Worm (Caenorhabditis elegans): ENCODE results near the gene F40A3.2.

F40A3.2 gene

DNA sequence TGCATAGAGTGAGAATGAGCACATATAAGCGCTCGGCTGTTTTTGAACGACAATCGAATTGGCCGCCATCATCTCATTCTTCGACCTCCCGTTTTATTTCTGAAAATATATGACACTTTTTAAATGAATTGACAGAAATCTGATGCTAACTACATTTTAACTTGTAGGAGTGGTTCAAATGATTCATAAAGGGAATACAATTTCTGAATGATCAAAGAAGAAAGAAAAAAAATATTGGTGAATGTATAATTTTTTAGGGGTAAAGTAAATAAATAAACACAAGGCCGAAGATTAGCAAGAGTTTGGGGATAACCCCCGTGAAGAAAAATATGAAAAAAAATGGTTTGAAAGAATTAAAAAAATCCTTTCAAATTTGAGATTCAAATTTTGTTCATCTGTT, 14.1 kb upstream of the F40A3.2 start, which contains the start of gene C37C3.11:
C37C3.11 (minus strand) TSS at position 101 of the 400 bp plus-strand sequence.
- no peak for TF ChIP-seq ztf-25 (GFP tag; IDR thresholded peaks at IDR 0.05)
- TF ChIP-seq madf-10 (tag; optimal IDR thresholded peaks at IDR 0.05): no peak
- TF ChIP-seq F57A8.1 (GFP tag; optimal IDR thresholded peaks at IDR 0.05): no peak
- no peak for TF ChIP-seq F33H1.4 (GFP tag; IDR thresholded peaks at IDR 0.05)
- no peak for TF ChIP-seq unc-62 (GFP tag; optimal IDR thresholded peaks at IDR 0.05)
- no peak for TF ChIP-seq C17E4.6 (GFP tag; IDR thresholded peaks at IDR 0.05)
- TF ChIP-seq ztf-22 (GFP tag; optimal IDR thresholded peaks at IDR 0.05): no peak
- no peak for TF ChIP-seq F10E7.11 (tag; optimal IDR thresholded peaks at IDR 0.05)
- TF ChIP-seq hrde-1 (tag; optimal IDR thresholded peaks at IDR 0.05; ENCODE audit: borderline replicate concordance): no peak
- TF ChIP-seq dpl-1 (GFP tag; optimal IDR thresholded peaks at IDR 0.05): no peak
- TF ChIP-seq F37B4.10 (GFP tag; IDR thresholded peaks at IDR 0.05): no peak
- no peak for TF ChIP-seq hmg-1.2 (GFP tag; IDR thresholded peaks at IDR 0.05)
- TF ChIP-seq aptf-2 (GFP tag; conservative IDR thresholded peaks at IDR 0.05): no peak
- TF ChIP-seq repo-1 (tag; optimal IDR thresholded peaks at IDR 0.05): no peak
- no peak for TF ChIP-seq gei-17 (GFP tag; optimal IDR thresholded peaks at IDR 0.05)
- no peak for TF ChIP-seq lin-40 (tag; optimal IDR thresholded peaks at IDR 0.05)
- TF ChIP-seq F49E8.2 (tag; optimal IDR thresholded peaks at IDR 0.05; ENCODE audit: insufficient read depth): no peak
- TF ChIP-seq ama-1 (optimal IDR thresholded peaks at IDR 0.05): no peak
- no peak for TF ChIP-seq ama-1 (GFP tag; optimal IDR thresholded peaks at IDR 0.05)

DNA sequence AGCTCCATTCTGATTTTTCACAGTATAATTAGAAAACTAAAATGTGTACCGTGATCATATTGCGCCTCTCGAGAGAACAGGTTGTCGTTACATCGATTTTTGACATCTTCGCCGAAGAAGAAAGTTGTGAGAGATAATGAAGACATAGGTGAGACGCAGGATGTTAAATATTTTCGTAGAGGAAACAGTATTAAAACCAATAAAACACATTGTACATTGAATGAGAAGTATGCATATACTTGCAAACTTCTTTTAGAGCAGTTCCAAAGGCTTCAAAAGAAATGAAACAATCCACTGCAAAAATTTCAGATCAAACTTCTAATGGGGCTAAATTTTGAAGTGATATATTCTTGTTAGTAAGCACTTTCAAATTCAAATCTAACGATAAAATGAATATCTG, 8.0 kb upstream of the F40A3.2 start, which contains the start of gene nipi-4:
nipi-4 (minus strand) TSS at position 101 of the 400 bp plus-strand sequence.
- TF ChIP-seq madf-10 (tag; optimal IDR thresholded peaks at IDR 0.05) (no peak), Y79H2A.3 (GFP tag; conservative IDR thresholded peaks at IDR 0.05) (no peak)

- TF ChIP-seq efl-1 (GFP tag; optimal IDR thresholded peaks at IDR 0.05) (no peak), madf-3 (GFP tag; IDR thresholded peaks at IDR 0.05) (no peak), nfyb-1 (GFP tag; IDR thresholded peaks at IDR 0.05) (no peak), chd-7 (tag; optimal IDR thresholded peaks at IDR 0.05) (no peak), nfya-1 (tag; optimal IDR thresholded peaks at IDR 0.05; ENCODE audit: borderline replicate concordance, insufficient read depth) (no peak), hsf-1 (GFP tag; IDR thresholded peaks at IDR 0.05) (no peak), F57C9.4 (tag; optimal IDR thresholded peaks at IDR 0.05) (no peak), him-1 (tag; optimal IDR thresholded peaks at IDR 0.05) (no peak), lin-40 (tag; optimal IDR thresholded peaks at IDR 0.05) (no peak), hlh-12 (tag; optimal IDR thresholded peaks at IDR 0.05) (no peak)
Observed at ce11 chrV:7872945-7873344, 5.8 kb upstream of the F40A3.2 start.

- TF ChIP-seq aptf-3 (GFP tag; IDR thresholded peaks at IDR 0.05) (no peak), lsl-1 (GFP tag; optimal IDR thresholded peaks at IDR 0.05) (no peak), lin-54 (GFP tag; optimal IDR thresholded peaks at IDR 0.05) (no peak), K11D2.4 (GFP tag; IDR thresholded peaks at IDR 0.05) (no peak), F23B12.7 (tag; optimal IDR thresholded peaks at IDR 0.05; ENCODE audit: insufficient read depth) (no peak), ccch-3 (GFP tag; optimal IDR thresholded peaks at IDR 0.05) (no peak), rec-8 (tag; optimal IDR thresholded peaks at IDR 0.05) (no peak), Y95B8A.8 (GFP tag; IDR thresholded peaks at IDR 0.05) (no peak), ztf-22 (GFP tag; optimal IDR thresholded peaks at IDR 0.05) (no peak)
Observed at ce11 chrV:7875456-7875855, 3.3 kb upstream of the F40A3.2 start, which contains the start of gene F40A3.4. Gene F40A3.4 (plus strand): TSS chrV:7875756.

Measured in whole organism, young adult.